Worm (Caenorhabditis elegans): ENCODE measurements around the gene srsx-35.

srsx-35 gene

DNA sequence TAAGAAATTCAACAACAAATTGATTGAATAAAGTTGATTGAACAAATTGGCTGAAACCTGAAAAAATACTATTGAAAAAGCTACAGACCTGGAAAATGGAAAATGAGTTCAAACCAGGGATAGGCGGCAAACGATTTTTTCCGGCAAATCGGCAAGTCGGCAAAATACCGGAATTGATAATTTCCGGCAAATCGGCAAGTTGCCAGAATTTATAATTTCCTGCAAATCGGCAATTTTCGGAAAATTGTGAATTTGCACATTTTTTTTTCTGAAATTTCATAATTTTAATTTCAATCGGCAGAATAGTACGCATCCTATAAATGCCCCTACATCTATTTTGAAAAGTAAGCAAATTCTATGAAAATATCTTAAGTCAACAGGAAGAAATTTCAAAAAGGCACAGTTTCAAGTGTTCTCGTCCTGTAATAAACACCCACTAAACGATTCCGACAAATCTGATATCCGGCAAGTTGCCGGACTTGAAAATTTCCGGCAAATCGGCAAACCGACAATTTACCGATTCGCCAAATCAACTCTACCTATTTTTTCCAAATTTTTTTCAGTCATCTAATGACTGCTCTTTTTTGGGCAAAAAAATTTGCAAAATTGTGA is 35.7 kb downstream of the srsx-35 start (continued):
- no peak for TF ChIP-seq ceh-8 (GFP tag; optimal IDR thresholded peaks at IDR 0.05)
- TF ChIP-seq nhr-20 (tag; optimal IDR thresholded peaks at IDR 0.05) = no peak
- no peak for TF ChIP-seq hpl-2 (GFP tag; optimal IDR thresholded peaks at IDR 0.05)

DNA sequence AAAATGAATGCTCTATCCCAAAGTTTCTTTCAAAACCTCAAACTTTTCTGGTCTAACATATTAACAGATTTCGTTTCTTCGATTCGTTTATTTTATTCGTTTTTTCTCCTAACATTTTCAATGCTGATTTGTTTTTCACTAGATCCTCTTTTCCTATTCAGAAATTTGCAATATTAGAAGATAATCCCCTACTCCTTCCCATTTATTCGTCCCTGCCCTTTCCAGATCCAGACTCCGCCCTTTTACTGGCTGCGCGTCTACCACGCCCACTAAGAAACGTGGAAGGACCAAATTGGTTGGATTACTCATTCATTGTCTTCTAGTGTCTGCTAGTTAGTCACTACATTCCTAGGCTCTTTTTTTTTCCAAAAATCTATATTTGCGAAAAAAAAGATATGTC is 40.7 kb downstream of the srsx-35 start, which contains the start of gene Y44A6C.2:
TSS of gene Y44A6C.2 (plus strand) at position 301 of the 400 bp plus-strand sequence.
- no peak for TF ChIP-seq egl-13 (tag; optimal IDR thresholded peaks at IDR 0.05)
- no peak for TF ChIP-seq sptf-1 (tag; optimal IDR thresholded peaks at IDR 0.05)
- no peak for TF ChIP-seq lin-14 (GFP tag; optimal IDR thresholded peaks at IDR 0.05)
- no peak for TF ChIP-seq pqm-1 (tag; optimal IDR thresholded peaks at IDR 0.05)
- TF ChIP-seq dpl-1 (GFP tag; optimal IDR thresholded peaks at IDR 0.05) = no peak

DNA sequence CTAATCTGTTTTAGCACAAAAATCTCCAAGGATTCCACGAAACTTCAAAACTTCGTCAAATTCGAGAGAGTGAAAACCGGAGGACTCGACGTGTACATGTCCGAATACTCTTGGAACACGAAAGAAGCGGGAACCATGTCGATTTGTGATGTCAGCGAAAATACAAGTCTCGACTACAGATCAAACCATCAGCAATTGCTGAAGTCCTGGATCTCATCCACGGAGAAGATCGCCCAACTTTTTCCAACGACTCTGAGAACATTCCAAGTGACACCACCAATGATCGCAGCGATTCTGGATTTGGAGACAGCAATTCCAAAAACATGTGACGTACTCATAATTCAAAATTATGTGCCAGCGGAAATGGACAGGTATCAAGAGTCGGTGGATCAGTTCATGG is 41.2 kb downstream of the srsx-35 start:
- TF ChIP-seq efl-1 (optimal IDR thresholded peaks at IDR 0.05) (no peak), efl-1 (GFP tag; optimal IDR thresholded peaks at IDR 0.05 in 1 of 2) (peak in 1 of 2 experiments; percentile 58), lir-3 (tag; optimal IDR thresholded peaks at IDR 0.05; ENCODE audit: poor library complexity) (no peak), F16B12.6 (tag; optimal IDR thresholded peaks at IDR 0.05) (no peak), xbp-1 (tag; optimal IDR thresholded peaks at IDR 0.05) (no peak), nhr-20 (tag; optimal IDR thresholded peaks at IDR 0.05) (no peak)

DNA sequence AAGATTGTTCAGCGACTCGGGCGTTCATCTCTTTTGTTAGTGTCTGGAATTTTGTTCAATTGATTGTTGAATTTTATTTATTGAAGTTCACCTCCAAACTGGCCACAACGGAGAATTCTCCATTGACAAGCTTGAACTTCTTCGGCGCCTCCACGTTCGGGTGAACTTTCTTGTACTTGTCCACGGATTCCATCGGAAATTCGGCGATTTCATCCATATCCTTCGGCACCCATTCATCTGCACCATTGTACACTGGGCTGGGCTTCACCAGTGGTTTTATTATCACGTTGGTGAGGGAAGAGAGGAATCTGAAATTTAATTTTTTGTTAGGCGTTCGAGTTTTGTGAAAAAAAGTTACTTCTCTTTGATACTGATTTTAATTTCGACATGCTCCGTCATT is 46.2 kb downstream of the srsx-35 start:
- TF ChIP-seq ces-1 (GFP tag; optimal IDR thresholded peaks at IDR 0.05) = no peak
- TF ChIP-seq rnt-1 (tag; optimal IDR thresholded peaks at IDR 0.05) = no peak
- no peak for TF ChIP-seq nhr-76 (tag; optimal IDR thresholded peaks at IDR 0.05)
- no peak for TF ChIP-seq mdl-1 (tag; optimal IDR thresholded peaks at IDR 0.05)

DNA sequence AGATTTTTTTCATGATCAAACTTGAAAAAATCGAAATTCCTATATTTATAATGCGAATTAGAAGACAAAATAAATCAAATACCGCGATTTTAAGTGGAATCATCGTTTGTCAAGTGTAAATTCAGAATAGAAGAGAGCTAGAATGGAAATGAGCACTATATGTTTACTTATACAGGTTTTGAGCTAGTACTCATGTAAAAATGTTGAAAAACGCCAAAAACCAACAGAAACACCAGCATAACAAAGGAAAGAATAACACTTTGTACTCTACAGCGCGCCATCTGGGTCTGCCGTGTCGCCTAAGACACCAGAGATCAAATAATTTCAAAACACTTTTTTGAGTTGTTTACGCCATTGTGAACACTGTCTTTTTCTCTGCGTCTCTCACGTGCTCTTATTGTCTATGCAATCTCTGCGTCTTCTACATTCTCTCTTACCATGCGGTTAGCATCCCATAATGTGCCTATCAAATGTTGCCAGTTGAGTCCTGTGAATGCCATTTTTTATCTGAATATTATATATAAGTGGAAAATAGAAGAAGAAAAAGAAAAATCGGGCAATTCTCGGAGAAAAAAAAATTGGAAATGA is 47.6 kb downstream of the srsx-35 start, which contains the start of gene ipla-3:
TSS of gene ipla-3 (minus strand) at position 510 of the 588 bp plus-strand sequence.
- TF ChIP-seq jun-1 (tag; optimal IDR thresholded peaks at IDR 0.05) (peak; percentile 10), fkh-4 (tag; optimal IDR thresholded peaks at IDR 0.05; ENCODE audit: borderline replicate concordance) (no peak), skn-1 (tag; optimal IDR thresholded peaks at IDR 0.05) (peak; percentile 36), nhr-77 (tag; optimal IDR thresholded peaks at IDR 0.05) (peak; percentile 30), mdl-1 (tag; optimal IDR thresholded peaks at IDR 0.05) (peak in 1 of 2 experiments; percentile 71), snu-23 (GFP tag; optimal IDR thresholded peaks at IDR 0.05) (peak; percentile 52), lsy-2 (tag; optimal IDR thresholded peaks at IDR 0.05) (peak; percentile 22 to 59), fkh-8 (tag; optimal IDR thresholded peaks at IDR 0.05) (no peak), fos-1 (tag; optimal IDR thresholded peaks at IDR 0.05) (no peak), elt-2 (tag; optimal IDR thresholded peaks at IDR 0.05) (peak; percentile 77), ztf-4 (tag; optimal IDR thresholded peaks at IDR 0.05) (peak; percentile 10), ceh-82 (tag; optimal IDR thresholded peaks at IDR 0.05) (peak in 2 of 3 experiments; percentile 21 to 53), mab-9 (GFP tag; IDR thresholded peaks at IDR 0.05) (0 out of 2 replicates have a peak, but pooled peaks have one; percentile 26), lin-15B (tag; optimal IDR thresholded peaks at IDR 0.05) (no peak), dpl-1 (GFP tag; optimal IDR thresholded peaks at IDR 0.05) (peak in 2 of 3 experiments; percentile 21 to 36), C16A3.4 (tag; optimal IDR thresholded peaks at IDR 0.05) (no peak), swsn-7 (tag; optimal IDR thresholded peaks at IDR 0.05) (peak; percentile 42), unc-30 (tag; optimal IDR thresholded peaks at IDR 0.05) (no peak), lin-35 (GFP tag; optimal IDR thresholded peaks at IDR 0.05) (peak; percentile 20 to 60), dsc-1 (tag; optimal IDR thresholded peaks at IDR 0.05) (no peak), mep-1 (tag; optimal IDR thresholded peaks at IDR 0.05) (peak; percentile 56), snpc-4 (tag; optimal IDR thresholded peaks at IDR 0.05) (peak; percentile 18), ces-1 (GFP tag; optimal IDR thresholded peaks at IDR 0.05) (no peak), nhr-20 (tag; optimal IDR thresholded peaks at IDR 0.05) (peak; percentile 50), nhr-85 (tag) (peak; percentile 58), nhr-71 (tag; optimal IDR thresholded peaks at IDR 0.05) (peak; percentile 68), nhr-90 (tag; optimal IDR thresholded peaks at IDR 0.05; ENCODE audit: poor library complexity) (peak; percentile 67), xbp-1 (tag; optimal IDR thresholded peaks at IDR 0.05) (peak; percentile 7), efl-1 (optimal IDR thresholded peaks at IDR 0.05) (peak; percentile 28 to 42), efl-1 (GFP tag; optimal IDR thresholded peaks at IDR 0.05 in 1 of 2) (peak in 1 of 2 experiments; percentile 85)

All from whole organism, L1 larva.